Fruit fly (Drosophila melanogaster) whole organism, prepupa: ENCODE measurements around the gene kis.

Source experiments
- CG15336 ChIP-seq: fragments of 200-800 bp; sonication (Bioruptor generic); IDR thresholded peaks from 2 replicates; pipeline ENCODE4 v1.3.6; 2022; ENCODE audit warnings: missing biosample characterization, missing genetic modification characterization
- CG6792 ChIP-seq: fragments of 200-800 bp; sonication (Bioruptor generic); optimal IDR thresholded peaks from 3 replicates; lab custom pipeline; 2016; ENCODE audit warnings: missing biosample characterization, missing genetic modification characterization
- CG7368 ChIP-seq: fragments of 200-800 bp; sonication (Bioruptor generic); optimal IDR thresholded peaks from 3 replicates; lab custom pipeline; 2016; ENCODE audit warnings: missing biosample characterization, missing genetic modification characterization
- Eip75B ChIP-seq: fragments of 200-800 bp; sonication (Bioruptor generic); optimal IDR thresholded peaks from 3 replicates; lab custom pipeline; 2016; ENCODE audit warnings: missing biosample characterization, missing genetic modification characterization
- Eip93F ChIP-seq: fragments of 200-800 bp; sonication (Bioruptor generic); optimal IDR thresholded peaks from 2 replicates; lab custom pipeline; 2016; ENCODE audit warnings: missing biosample characterization, mild to moderate bottlenecking, missing genetic modification characterization
- Ets21C ChIP-seq: fragments of 200-800 bp; sonication (Bioruptor generic); optimal IDR thresholded peaks from 3 replicates; lab custom pipeline; 2016; ENCODE audit warnings: missing biosample characterization, missing genetic modification characterization
- Hr38 ChIP-seq: sonication (Bioruptor generic); optimal IDR thresholded peaks from 2 replicates; lab custom pipeline; 2016; ENCODE audit warnings: missing biosample characterization, missing genetic modification characterization
- Hr4 ChIP-seq: fragments of 200-800 bp; sonication (Bioruptor generic); optimal IDR thresholded peaks from 3 replicates; lab custom pipeline; 2016; ENCODE audit warnings: missing biosample characterization, missing genetic modification characterization
- dac ChIP-seq: fragments of 200-800 bp; sonication (Bioruptor generic); optimal IDR thresholded peaks from 2 replicates; lab custom pipeline; 2017; ENCODE audit warnings: missing biosample characterization, mild to moderate bottlenecking, missing genetic modification characterization
- dsx ChIP-seq: fragments of 200-800 bp; optimal IDR thresholded peaks from 3 replicates; lab custom pipeline; 2019; ENCODE audit warnings: missing biosample characterization, mild to moderate bottlenecking, missing genetic modification characterization, moderate library complexity; ENCODE audit not compliant: poor library complexity, severe bottlenecking
- fd85E ChIP-seq: fragments of 200-800 bp; sonication (Bioruptor generic); optimal IDR thresholded peaks from 3 replicates; lab custom pipeline; 2016; ENCODE audit warnings: missing biosample characterization, missing genetic modification characterization

dm6 chr2L:241415-241814, 9.2 kb downstream of the kis start:
- TF ChIP-seq CG6792 (no peak), CG7368 (GFP tag; lab: Kevin White, UChicago) (no peak), Eip75B (GFP tag; lab: Kevin White, UChicago) (no peak), CG15336 (GFP tag; lab: Robert Waterston, UW) (no peak), fd85E (GFP tag; lab: Kevin White, UChicago) (no peak), Eip93F (GFP tag; lab: Kevin White, UChicago) (no peak), dac (GFP tag; lab: Kevin White, UChicago) (no peak), dsx (GFP tag; lab: Kevin White, UChicago) (no peak), Hr4 (GFP tag; lab: Kevin White, UChicago) (no peak), Hr38 (GFP tag; lab: Kevin White, UChicago) (no peak), Ets21C (GFP tag; lab: Kevin White, UChicago) (no peak)
